Worm (Caenorhabditis elegans): Measurements from ENCODE around the gene lin-12.

Gene lin-12

ce11 chrIII:9105653-9106052, 34.4 kb upstream of the lin-12 start:
- TF ChIP-seq elt-3 (tag; optimal IDR thresholded peaks at IDR 0.05) (peak in 1 of 6 experiments; percentile 61), tlp-1 (tag; optimal IDR thresholded peaks at IDR 0.05) (no peak), tbx-2 (tag; optimal IDR thresholded peaks at IDR 0.05) (no peak), fkh-8 (tag; optimal IDR thresholded peaks at IDR 0.05) (no peak), isw-1 (GFP tag; IDR thresholded peaks at IDR 0.05) (no peak), blmp-1 (tag; optimal IDR thresholded peaks at IDR 0.05) (peak; percentile 51), nhr-76 (tag; optimal IDR thresholded peaks at IDR 0.05) (no peak), nhr-47 (tag; optimal IDR thresholded peaks at IDR 0.05) (no peak), C04F5.9 (tag; optimal IDR thresholded peaks at IDR 0.05) (no peak), grh-1 (GFP tag; IDR thresholded peaks at IDR 0.05) (no peak), lin-14 (GFP tag; optimal IDR thresholded peaks at IDR 0.05) (peak; percentile 6), alr-1 (tag; optimal IDR thresholded peaks at IDR 0.05; ENCODE audit: borderline replicate concordance) (no peak), swsn-7 (tag; optimal IDR thresholded peaks at IDR 0.05) (no peak), nhr-85 (tag) (peak; percentile 55), F16B12.6 (tag; optimal IDR thresholded peaks at IDR 0.05) (no peak), fkh-10 (GFP tag; optimal IDR thresholded peaks at IDR 0.05) (no peak), nhr-237 (tag; optimal IDR thresholded peaks at IDR 0.05) (no peak), pax-3 (tag; optimal IDR thresholded peaks at IDR 0.05) (no peak), sptf-1 (tag; optimal IDR thresholded peaks at IDR 0.05) (no peak), ceh-90 (tag; optimal IDR thresholded peaks at IDR 0.05) (no peak), nhr-90 (tag; optimal IDR thresholded peaks at IDR 0.05; ENCODE audit: poor library complexity) (no peak), dsc-1 (tag; optimal IDR thresholded peaks at IDR 0.05) (no peak)

DNA sequence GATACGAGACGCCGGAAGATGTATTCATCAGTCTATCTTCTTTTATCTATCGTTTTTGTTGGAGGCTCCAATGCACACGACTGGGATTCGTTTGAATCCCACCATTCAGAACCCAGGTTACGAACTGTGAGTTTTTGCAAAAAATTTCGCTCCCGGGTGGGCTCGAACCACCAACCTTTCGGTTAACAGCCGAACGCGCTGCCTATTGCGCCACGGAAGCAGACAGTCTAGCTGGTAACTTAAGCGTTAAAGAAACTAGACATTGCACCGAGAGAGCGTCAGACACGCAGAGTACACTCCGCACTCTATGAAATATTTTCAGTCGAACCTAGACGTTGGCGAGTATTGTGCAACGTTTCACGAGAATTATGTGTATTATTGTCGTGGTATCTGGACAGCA, 32.8 kb upstream of the lin-12 start:
- TF ChIP-seq irx-1 (tag; optimal IDR thresholded peaks at IDR 0.05) (no peak), lsy-2 (tag; optimal IDR thresholded peaks at IDR 0.05) (no peak), ama-1 (optimal IDR thresholded peaks at IDR 0.05) (no peak), xbp-1 (tag; optimal IDR thresholded peaks at IDR 0.05) (peak; percentile 18), nhr-20 (tag; optimal IDR thresholded peaks at IDR 0.05) (peak; percentile 48), unc-86 (tag; optimal IDR thresholded peaks at IDR 0.05) (no peak), dpl-1 (GFP tag; optimal IDR thresholded peaks at IDR 0.05) (peak; percentile 4 to 40 (median 30)), lin-39 (tag; optimal IDR thresholded peaks at IDR 0.05) (no peak), efl-1 (optimal IDR thresholded peaks at IDR 0.05) (peak; percentile 31 to 50), efl-1 (GFP tag; optimal IDR thresholded peaks at IDR 0.05 in 1 of 2) (peak; percentile 12 to 94), ceh-82 (tag; optimal IDR thresholded peaks at IDR 0.05) (peak in 1 of 3 experiments; percentile 39), lin-14 (GFP tag; optimal IDR thresholded peaks at IDR 0.05) (peak; percentile 9), nhr-77 (tag; optimal IDR thresholded peaks at IDR 0.05) (peak; percentile 8), jun-1 (tag; optimal IDR thresholded peaks at IDR 0.05) (peak; percentile 26), snpc-4 (tag; optimal IDR thresholded peaks at IDR 0.05) (peak; percentile 29), zag-1 (tag; optimal IDR thresholded peaks at IDR 0.05) (no peak), unc-98 (GFP tag; IDR thresholded peaks at IDR 0.05) (no peak), aly-2 (tag; optimal IDR thresholded peaks at IDR 0.05) (no peak), rnt-1 (tag; optimal IDR thresholded peaks at IDR 0.05) (peak; percentile 62), vab-15 (tag; optimal IDR thresholded peaks at IDR 0.05) (no peak), lin-35 (GFP tag; optimal IDR thresholded peaks at IDR 0.05) (peak in 1 of 2 experiments; percentile 76), F16B12.6 (tag; optimal IDR thresholded peaks at IDR 0.05) (peak; percentile 6), snu-23 (GFP tag; optimal IDR thresholded peaks at IDR 0.05) (peak; percentile 62), hlh-4 (tag; optimal IDR thresholded peaks at IDR 0.05) (no peak), nhr-19 (GFP tag; conservative IDR thresholded peaks at IDR 0.05) (peak; percentile 66), zip-4 (GFP tag; optimal IDR thresholded peaks at IDR 0.05) (peak; percentile 17), ztf-4 (tag; optimal IDR thresholded peaks at IDR 0.05) (no peak), grh-1 (GFP tag; IDR thresholded peaks at IDR 0.05) (peak; percentile 43; the same call in 1 of the 2 replicates), nhr-90 (tag; optimal IDR thresholded peaks at IDR 0.05; ENCODE audit: poor library complexity) (peak; percentile 66)
